Worm (Caenorhabditis elegans) whole organism, L2 larva: ENCODE measurements around the gene C33E10.10.

Experiments
- Y55F3AM.14 ChIP-seq: fragments of 200-800 bp; sonication (Bioruptor generic); optimal IDR thresholded peaks from 2 replicates; lab custom pipeline; 2018; ENCODE audit warnings: mild to moderate bottlenecking, missing genetic modification characterization, missing compliant biosample characterization
- ZK546.5 ChIP-seq: sonication (generic microtip); optimal IDR thresholded peaks from 2 replicates; lab custom pipeline; 2017; ENCODE audit warnings: missing biosample characterization, missing genetic modification characterization
- alr-1 ChIP-seq: fragments of 150-350 bp; optimal IDR thresholded peaks from 2 replicates; lab custom pipeline; 2014; ENCODE audit warnings: missing biosample characterization, missing genetic modification characterization
- ama-1 ChIP-seq: fragments of 150-350 bp; optimal IDR thresholded peaks from 2 replicates; lab custom pipeline; 2018; ENCODE audit warnings: inconsistent platforms
- dmd-4 ChIP-seq: sonication (generic microtip); optimal IDR thresholded peaks from 2 replicates; lab custom pipeline; 2017; ENCODE audit warnings: missing biosample characterization, missing genetic modification characterization
- lin-13 ChIP-seq: fragments of 150-350 bp; optimal IDR thresholded peaks from 2 replicates; lab custom pipeline; 2014; ENCODE audit warnings: missing biosample characterization, missing genetic modification reagents, missing genetic modification characterization
- lin-39 ChIP-seq: fragments of 150-350 bp; optimal IDR thresholded peaks from 2 replicates; lab custom pipeline; 2014; ENCODE audit warnings: missing biosample characterization, missing genetic modification reagents, missing genetic modification characterization
- mdl-1 ChIP-seq, 2 experiments: fragments of 150-350 bp in 1 of 2; sonication (generic microtip) in 1 of 2; optimal IDR thresholded peaks; 2 replicates each; lab custom pipeline; 2017; ENCODE audit warnings: missing biosample characterization in 2 of 2, missing genetic modification characterization in 2 of 2
- nhr-129 ChIP-seq: fragments of 150-350 bp; optimal IDR thresholded peaks from 2 replicates; lab custom pipeline; 2014; ENCODE audit warnings: missing biosample characterization, missing genetic modification characterization
- nhr-237 ChIP-seq: fragments of 150-350 bp; optimal IDR thresholded peaks from 2 replicates; lab custom pipeline; 2014; ENCODE audit warnings: missing biosample characterization, missing genetic modification characterization
- nhr-25 ChIP-seq: fragments of 150-350 bp; sonication (generic microtip); optimal IDR thresholded peaks from 3 replicates; lab custom pipeline; 2014; ENCODE audit warnings: missing biosample characterization, missing genetic modification characterization
- nhr-77 ChIP-seq: fragments of 150-350 bp; optimal IDR thresholded peaks from 2 replicates; lab custom pipeline; 2014; ENCODE audit warnings: missing biosample characterization, missing genetic modification characterization
- unc-62 ChIP-seq: fragments of 150-350 bp; optimal IDR thresholded peaks from 2 replicates; lab custom pipeline; 2014; ENCODE audit warnings: missing biosample characterization, missing genetic modification reagents, missing genetic modification characterization
- zag-1 ChIP-seq: fragments of 150-350 bp; optimal IDR thresholded peaks from 2 replicates; lab custom pipeline; 2014; ENCODE audit warnings: missing biosample characterization, missing genetic modification characterization

DNA sequence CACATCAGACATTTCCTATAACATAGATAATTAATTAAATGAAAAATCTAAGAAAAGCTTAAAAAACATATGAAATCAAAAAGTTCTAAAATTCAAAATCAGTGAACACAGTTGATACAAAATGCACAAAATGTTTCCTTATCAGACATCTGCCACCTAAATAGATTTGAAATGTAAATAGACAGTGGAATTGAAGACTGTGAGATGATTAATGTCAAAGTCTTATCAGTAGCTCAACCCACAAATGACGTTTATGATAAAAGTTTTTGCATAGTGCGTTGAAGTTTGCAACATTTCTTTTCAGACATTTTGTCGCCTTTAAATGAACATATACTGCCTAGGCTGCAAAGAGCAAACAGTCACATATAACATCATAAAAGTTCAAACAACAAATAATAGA lies 45.0 kb downstream of the C33E10.10 start, which contains the start of gene Y40C7B.4:
- TF ChIP-seq lin-39 (tag; lab: Kevin White, UChicago) (no peak), Y55F3AM.14 (GFP tag; lab: Kevin White, UChicago) (no peak), nhr-77 (tag; lab: Kevin White, UChicago) (no peak), mdl-1 (tag; optimal IDR thresholded peaks at IDR 0.05; lab: Kevin White, UChicago) (no peak), nhr-25 (tag; lab: Kevin White, UChicago) (no peak), unc-62 (GFP tag; lab: Kevin White, UChicago) (no peak), lin-13 (GFP tag; lab: Kevin White, UChicago) (no peak), ZK546.5 (no peak), alr-1 (no peak), dmd-4 (tag; lab: Kevin White, UChicago) (no peak), nhr-129 (tag; lab: Kevin White, UChicago) (no peak), zag-1 (tag; lab: Kevin White, UChicago) (no peak), ama-1 (lab: Kevin White, UChicago) (no peak), nhr-237 (tag; lab: Kevin White, UChicago) (no peak)
